Fruit fly (Drosophila melanogaster) whole organism, embryonic: Measurements from ENCODE around the gene in.

ENCODE experiments used
- Abd-B ChIP-seq: fragments of 200-800 bp; sonication (Bioruptor generic); optimal IDR thresholded peaks from 2 replicates; lab custom pipeline; 2018; ENCODE audit warnings: missing biosample characterization, mild to moderate bottlenecking, missing genetic modification characterization, moderate library complexity
- BEAF-32 ChIP-seq: fragments of 200-800 bp; sonication (Bioruptor generic); optimal IDR thresholded peaks from 3 replicates; lab custom pipeline; 2017; ENCODE audit warnings: missing biosample characterization, missing genetic modification characterization, mild to moderate bottlenecking, moderate library complexity, missing genetic modification reagents
- BtbVII ChIP-seq: fragments of 200-800 bp; sonication (Bioruptor generic); optimal IDR thresholded peaks from 3 replicates; lab custom pipeline; 2017; ENCODE audit warnings: missing biosample characterization, mild to moderate bottlenecking, missing genetic modification characterization
- Bteb2 ChIP-seq: fragments of 200-800 bp; sonication (Bioruptor generic); optimal IDR thresholded peaks from 2 replicates; lab custom pipeline; 2016; ENCODE audit warnings: missing biosample characterization, missing genetic modification characterization
- CG10565 ChIP-seq: fragments of 200-800 bp; sonication (Bioruptor generic); optimal IDR thresholded peaks from 3 replicates; lab custom pipeline; 2016; ENCODE audit warnings: missing biosample characterization, mild to moderate bottlenecking, missing genetic modification characterization
- CG10979 ChIP-seq: fragments of 200-800 bp; sonication (Bioruptor generic); optimal IDR thresholded peaks from 2 replicates; lab custom pipeline; 2018; ENCODE audit warnings: missing biosample characterization, mild to moderate bottlenecking, missing genetic modification characterization, moderate library complexity
- CG11695 ChIP-seq: fragments of 200-800 bp; sonication (Bioruptor generic); IDR thresholded peaks from 3 replicates; pipeline ENCODE4 v1.3.6; 2022; ENCODE audit warnings: missing biosample characterization, missing genetic modification characterization
- CG15269 ChIP-seq: fragments of 200-800 bp; sonication (Bioruptor generic); optimal IDR thresholded peaks from 2 replicates; lab custom pipeline; 2018; ENCODE audit warnings: missing biosample characterization, mild to moderate bottlenecking, missing genetic modification characterization, moderate library complexity
- CG15514 ChIP-seq: fragments of 200-800 bp; sonication (Bioruptor generic); optimal IDR thresholded peaks from 3 replicates; lab custom pipeline; 2017; ENCODE audit warnings: missing biosample characterization, missing genetic modification characterization, mild to moderate bottlenecking, moderate library complexity, missing genetic modification reagents
- CG16813 ChIP-seq: fragments of 200-800 bp; sonication (Bioruptor generic); IDR thresholded peaks from 3 replicates; pipeline ENCODE4 v1.3.6; 2022; ENCODE audit warnings: missing biosample characterization, missing genetic modification characterization; ENCODE audit not compliant: partially characterized antibody
- CG17612 ChIP-seq: fragments of 200-800 bp; sonication (Bioruptor generic); IDR thresholded peaks from 2 replicates; pipeline ENCODE4 v1.3.6; 2022; ENCODE audit warnings: missing biosample characterization, missing genetic modification characterization
- CG2678 ChIP-seq: fragments of 200-800 bp; sonication (Bioruptor generic); optimal IDR thresholded peaks from 3 replicates; lab custom pipeline; 2019; ENCODE audit warnings: missing biosample characterization, mild to moderate bottlenecking, missing genetic modification characterization, moderate library complexity
- CG3995 ChIP-seq: fragments of 200-800 bp; sonication (Bioruptor generic); optimal IDR thresholded peaks from 3 replicates; lab custom pipeline; 2016; ENCODE audit warnings: missing biosample characterization, missing genetic modification characterization
- CG4707 ChIP-seq: fragments of 200-800 bp; sonication (Bioruptor generic); optimal IDR thresholded peaks from 2 replicates; lab custom pipeline; 2018; ENCODE audit warnings: missing biosample characterization, mild to moderate bottlenecking, missing genetic modification characterization, moderate library complexity
- CG6654 ChIP-seq: fragments of 200-800 bp; sonication (Bioruptor generic); optimal IDR thresholded peaks from 2 replicates; lab custom pipeline; 2017; ENCODE audit warnings: missing biosample characterization, mild to moderate bottlenecking, missing genetic modification characterization
- CG6854 ChIP-seq: fragments of 200-800 bp; sonication (Bioruptor generic); optimal IDR thresholded peaks from 3 replicates; lab custom pipeline; 2017; ENCODE audit warnings: missing biosample characterization, mild to moderate bottlenecking, missing genetic modification characterization
- CG9797 ChIP-seq: fragments of 200-800 bp; sonication (Bioruptor generic); optimal IDR thresholded peaks from 3 replicates; lab custom pipeline; 2018; ENCODE audit warnings: missing biosample characterization, mild to moderate bottlenecking, missing genetic modification characterization
- CTCF ChIP-seq: fragments of 200-800 bp; sonication (Bioruptor generic); optimal IDR thresholded peaks from 2 replicates; lab custom pipeline; 2017; ENCODE audit warnings: missing biosample characterization, mild to moderate bottlenecking, missing genetic modification characterization, moderate library complexity
- D19A ChIP-seq: fragments of 200-800 bp; optimal IDR thresholded peaks from 3 replicates; lab custom pipeline; 2019; ENCODE audit warnings: missing biosample characterization, mild to moderate bottlenecking, missing genetic modification characterization, moderate library complexity
- Eip74EF ChIP-seq, 2 experiments: fragments of 200-800 bp in 1 of 2; fragments of >200 bp in 1 of 2; sonication (Bioruptor generic) in 1 of 2; optimal IDR thresholded peaks; 2 replicates each; lab custom pipeline; 2017 to 2019; ENCODE audit warnings: missing biosample characterization in 2 of 2, missing genetic modification characterization in 2 of 2, mild to moderate bottlenecking in 1 of 2, moderate library complexity in 1 of 2
- H2.0 ChIP-seq: fragments of 200-800 bp; sonication (Bioruptor generic); IDR thresholded peaks from 2 replicates; pipeline ENCODE4 v1.3.6; 2022; ENCODE audit warnings: missing biosample characterization, missing genetic modification characterization
- MBD-R2 ChIP-seq: fragments of 200-800 bp; sonication (Bioruptor generic); IDR thresholded peaks from 2 replicates; pipeline ENCODE4 v1.3.6; 2022; ENCODE audit warnings: missing biosample characterization, missing genetic modification characterization
- Max ChIP-seq: fragments of 200-800 bp; sonication (Bioruptor generic); optimal IDR thresholded peaks from 2 replicates; lab custom pipeline; 2016; ENCODE audit warnings: missing biosample characterization, mild to moderate bottlenecking, missing genetic modification characterization
- NfI ChIP-seq: fragments of 200-800 bp; sonication (Bioruptor generic); optimal IDR thresholded peaks from 3 replicates; lab custom pipeline; 2018; ENCODE audit warnings: missing biosample characterization, mild to moderate bottlenecking, missing genetic modification characterization, moderate library complexity
- Scr ChIP-seq: fragments of 200-800 bp; sonication (Bioruptor generic); IDR thresholded peaks from 2 replicates; pipeline ENCODE4 v1.3.6; 2022; ENCODE audit warnings: missing biosample characterization, missing genetic modification characterization; ENCODE audit not compliant: partially characterized antibody
- Ssrp ChIP-seq: fragments of 200-800 bp; sonication (Bioruptor generic); optimal IDR thresholded peaks from 2 replicates; lab custom pipeline; 2018; ENCODE audit warnings: missing biosample characterization, mild to moderate bottlenecking, missing genetic modification characterization, moderate library complexity
- Usf ChIP-seq: fragments of 200-800 bp; sonication (Bioruptor generic); optimal IDR thresholded peaks from 2 replicates; lab custom pipeline; 2017; ENCODE audit warnings: missing genotype, missing biosample characterization, missing genetic modification characterization
- Xbp1 ChIP-seq: fragments of 200-800 bp; sonication (Bioruptor generic); optimal IDR thresholded peaks from 3 replicates; lab custom pipeline; 2016; ENCODE audit warnings: missing biosample characterization, mild to moderate bottlenecking, missing genetic modification characterization
- abd-A ChIP-seq: fragments of 200-800 bp; sonication (Bioruptor generic); optimal IDR thresholded peaks from 3 replicates; lab custom pipeline; 2019; ENCODE audit warnings: missing biosample characterization, mild to moderate bottlenecking, missing genetic modification characterization, moderate library complexity
- az2 ChIP-seq: fragments of 200-800 bp; sonication (Bioruptor generic); optimal IDR thresholded peaks from 3 replicates; lab custom pipeline; 2016; ENCODE audit warnings: missing biosample characterization, missing genetic modification characterization
- bab2 ChIP-seq: fragments of 200-800 bp; sonication (Bioruptor generic); optimal IDR thresholded peaks from 2 replicates; lab custom pipeline; 2016; ENCODE audit warnings: missing biosample characterization, missing genetic modification characterization
- crc ChIP-seq: fragments of 200-800 bp; sonication (Bioruptor generic); optimal IDR thresholded peaks from 2 replicates; lab custom pipeline; 2016; ENCODE audit warnings: missing biosample characterization, missing genetic modification characterization
- dimm ChIP-seq: fragments of 200-800 bp; sonication (Bioruptor generic); IDR thresholded peaks from 2 replicates; pipeline ENCODE4 v1.3.6; 2022; ENCODE audit warnings: missing biosample characterization, missing genetic modification characterization
- ems ChIP-seq: fragments of 200-800 bp; sonication (Bioruptor generic); optimal IDR thresholded peaks from 3 replicates; lab custom pipeline; 2016; ENCODE audit warnings: missing biosample characterization, missing genetic modification characterization
- en ChIP-seq: fragments of 200-800 bp; sonication (Bioruptor generic); optimal IDR thresholded peaks from 2 replicates; lab custom pipeline; 2016; ENCODE audit warnings: missing biosample characterization, missing genetic modification characterization
- grau ChIP-seq: fragments of 200-800 bp; optimal IDR thresholded peaks from 3 replicates; lab custom pipeline; 2019; ENCODE audit warnings: missing biosample characterization, mild to moderate bottlenecking, missing genetic modification characterization, moderate library complexity
- gsb-n ChIP-seq: fragments of 200-800 bp; sonication (Bioruptor generic); optimal IDR thresholded peaks from 3 replicates; lab custom pipeline; 2018; ENCODE audit warnings: missing biosample characterization, mild to moderate bottlenecking, missing genetic modification characterization
- jigr1 ChIP-seq: fragments of 200-800 bp; sonication (Bioruptor generic); IDR thresholded peaks from 3 replicates; pipeline ENCODE4 v1.3.6; 2022; ENCODE audit warnings: missing biosample characterization, missing genetic modification characterization
- kah ChIP-seq: fragments of 200-800 bp; sonication (Bioruptor generic); optimal IDR thresholded peaks from 2 replicates; lab custom pipeline; 2018; ENCODE audit warnings: missing biosample characterization, mild to moderate bottlenecking, missing genetic modification characterization
- kay ChIP-seq: fragments of 200-800 bp; sonication (Bioruptor generic); optimal IDR thresholded peaks from 2 replicates; lab custom pipeline; 2016; ENCODE audit warnings: missing biosample characterization, missing genetic modification characterization
- ken ChIP-seq: fragments of 200-800 bp; sonication (Bioruptor generic); IDR thresholded peaks from 3 replicates; pipeline ENCODE4 v1.3.6; 2022; ENCODE audit warnings: missing biosample characterization, missing genetic modification characterization
- mam ChIP-seq: fragments of 200-800 bp; sonication (Bioruptor generic); optimal IDR thresholded peaks from 3 replicates; lab custom pipeline; 2016; ENCODE audit warnings: missing biosample characterization, missing genetic modification characterization
- odd ChIP-seq: fragments of 200-800 bp; sonication (Bioruptor generic); optimal IDR thresholded peaks from 2 replicates; lab custom pipeline; 2017; ENCODE audit warnings: missing biosample characterization, mild to moderate bottlenecking, missing genetic modification characterization
- phol ChIP-seq: fragments of 200-800 bp; sonication (Bioruptor generic); optimal IDR thresholded peaks from 3 replicates; lab custom pipeline; 2018; ENCODE audit warnings: missing biosample characterization, mild to moderate bottlenecking, missing genetic modification characterization, moderate library complexity
- pnt ChIP-seq: fragments of 200-800 bp; sonication (Bioruptor generic); optimal IDR thresholded peaks from 3 replicates; lab custom pipeline; 2016; ENCODE audit warnings: missing biosample characterization, missing genetic modification characterization
- run ChIP-seq: fragments of 200-800 bp; sonication (Bioruptor generic); optimal IDR thresholded peaks from 3 replicates; lab custom pipeline; 2018; ENCODE audit warnings: missing biosample characterization, mild to moderate bottlenecking, missing genetic modification characterization
- sens ChIP-seq: fragments of 200-800 bp; sonication (Bioruptor generic); peaks from one replicate; lab custom pipeline; 2016; ENCODE audit warnings: missing biosample characterization, missing genetic modification characterization
- slou ChIP-seq: fragments of 200-800 bp; sonication (Bioruptor generic); optimal IDR thresholded peaks from 3 replicates; lab custom pipeline; 2016; ENCODE audit warnings: missing biosample characterization, missing genetic modification characterization
- tin ChIP-seq: fragments of 200-800 bp; sonication (Bioruptor generic); optimal IDR thresholded peaks from 3 replicates; lab custom pipeline; 2016; ENCODE audit warnings: missing biosample characterization, missing genetic modification characterization
- vvl ChIP-seq: fragments of 200-800 bp; sonication (Bioruptor generic); IDR thresholded peaks from 2 replicates; pipeline ENCODE4 v1.3.6; 2022; ENCODE audit warnings: missing biosample characterization, missing genetic modification characterization

in gene

DNA sequence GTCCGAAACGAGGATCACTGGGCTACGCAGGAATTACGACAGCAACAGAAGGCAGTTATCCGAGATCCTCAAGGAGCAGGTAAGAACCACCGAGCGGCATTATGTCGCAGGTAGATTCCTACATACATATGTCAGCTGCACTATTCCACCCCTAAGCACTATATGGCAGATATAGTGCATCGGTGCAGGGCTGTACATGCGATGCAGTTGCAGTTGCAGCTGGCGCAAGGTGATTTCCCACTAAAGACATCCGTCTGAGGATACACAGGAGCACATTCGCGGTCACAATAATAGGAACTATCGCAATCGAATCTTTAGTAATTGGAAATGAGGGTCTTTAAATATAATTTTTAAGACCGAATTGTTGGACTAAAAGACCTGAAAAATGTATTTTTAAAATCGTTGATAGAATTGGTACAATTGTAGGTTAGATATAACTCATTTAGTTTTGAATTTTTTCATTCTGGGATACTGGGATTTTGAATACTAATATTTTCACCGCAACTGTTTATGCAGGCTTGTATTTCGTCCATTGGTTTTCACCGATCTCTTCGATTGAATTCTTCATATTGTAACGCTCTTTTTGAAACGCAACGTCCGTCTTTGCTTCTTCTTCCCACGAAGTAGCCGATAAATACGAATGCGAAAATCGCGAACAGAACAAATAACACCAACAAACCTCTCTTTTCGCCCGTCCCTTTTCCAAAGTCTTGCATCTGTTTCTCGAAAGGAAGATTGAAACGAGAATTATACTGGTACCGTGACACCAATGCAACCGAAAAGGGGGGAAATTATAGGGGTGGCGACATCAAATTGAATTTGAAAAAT, 35.9 kb downstream of the in start (continued):
- TF ChIP-seq CG15269 (tag; lab: Kevin White, UChicago): no peak
- no peak for TF ChIP-seq slou (GFP tag; lab: Kevin White, UChicago)
- no peak for TF ChIP-seq dimm (GFP tag; lab: Robert Waterston, UW)
- TF ChIP-seq Xbp1 (GFP tag; lab: Kevin White, UChicago): no peak
- TF ChIP-seq CG9797 (GFP tag; lab: Kevin White, UChicago): no peak
- peak; percentile 13 for TF ChIP-seq az2 (GFP tag; lab: Kevin White, UChicago)
- no peak for TF ChIP-seq Scr (GFP tag; lab: Robert Waterston, UW)
- TF ChIP-seq en: no peak
- TF ChIP-seq abd-A (tag; lab: Kevin White, UChicago): no peak
- no peak for TF ChIP-seq CG4707 (GFP tag; lab: Kevin White, UChicago)
- TF ChIP-seq ken (GFP tag; lab: Robert Waterston, UW): 0 out of 3 replicates have a peak, but pooled peaks have one; percentile 13
- TF ChIP-seq sens: peak; percentile 89
- TF ChIP-seq CG11695 (GFP tag; lab: Robert Waterston, UW): 0 out of 3 replicates have a peak, but pooled peaks have one; percentile 27
- TF ChIP-seq Abd-B (GFP tag; lab: Kevin White, UChicago): no peak
- TF ChIP-seq odd (GFP tag; lab: Kevin White, UChicago): no peak
- no peak for TF ChIP-seq H2.0 (GFP tag; lab: Robert Waterston, UW)
- TF ChIP-seq CG15514: no peak
- no peak for TF ChIP-seq Eip74EF (GFP tag; optimal IDR thresholded peaks at IDR 0.05; lab: Kevin White, UChicago)
- peak; percentile 56 for TF ChIP-seq phol (tag; lab: Kevin White, UChicago)
- TF ChIP-seq CG6654: no peak
- no peak for TF ChIP-seq mam (GFP tag; lab: Kevin White, UChicago)
- TF ChIP-seq Usf: peak; percentile 44
- peak; percentile 78 for TF ChIP-seq CG10979 (tag; lab: Kevin White, UChicago)
- peak; percentile 54 for TF ChIP-seq grau (tag; lab: Kevin White, UChicago)
- TF ChIP-seq kah (GFP tag; lab: Kevin White, UChicago): no peak
- TF ChIP-seq pnt: no peak
- peak; percentile 9 for TF ChIP-seq D19A (tag; lab: Kevin White, UChicago)
- no peak for TF ChIP-seq crc (GFP tag; lab: Kevin White, UChicago)
- TF ChIP-seq BtbVII (GFP tag; lab: Kevin White, UChicago): no peak
- TF ChIP-seq run: no peak
- TF ChIP-seq CTCF: no peak
- TF ChIP-seq jigr1 (GFP tag; lab: Robert Waterston, UW): no peak
- TF ChIP-seq tin: no peak
- TF ChIP-seq CG16813: no peak
- TF ChIP-seq NfI (GFP tag; lab: Kevin White, UChicago): no peak
- no peak for TF ChIP-seq Max (GFP tag; lab: Kevin White, UChicago)
- no peak for TF ChIP-seq bab2
- no peak for TF ChIP-seq CG10565
- no peak for TF ChIP-seq CG6854 (GFP tag; lab: Kevin White, UChicago)
- TF ChIP-seq CG2678 (tag; lab: Kevin White, UChicago): no peak
- no peak for TF ChIP-seq vvl
- TF ChIP-seq CG3995 (GFP tag; lab: Kevin White, UChicago): no peak
- TF ChIP-seq BEAF-32 (GFP tag; lab: Kevin White, UChicago): no peak
- TF ChIP-seq CG17612 (GFP tag; lab: Robert Waterston, UW): no peak
- TF ChIP-seq Bteb2: no peak
- no peak for TF ChIP-seq kay (GFP tag; lab: Kevin White, UChicago)
- no peak for TF ChIP-seq MBD-R2 (GFP tag; lab: Robert Waterston, UW)
- peak; percentile 39 for TF ChIP-seq Ssrp
- peak; percentile 47 for TF ChIP-seq gsb-n
- TF ChIP-seq ems: no peak
